Worm (Caenorhabditis elegans): ENCODE measurements around the gene rpap-3.

Gene rpap-3

ce11 chrIV:7783801-7784411 is 5.1 kb upstream of the rpap-3 start, which contains the start of gene tag-321:
tag-321 (minus strand) TSS chrIV:7783851.
- TF ChIP-seq fos-1 (tag; optimal IDR thresholded peaks at IDR 0.05) (peak; percentile 26), nhr-77 (tag; optimal IDR thresholded peaks at IDR 0.05) (no peak), F13H6.1 (tag; optimal IDR thresholded peaks at IDR 0.05) (no peak), ceh-16 (tag; optimal IDR thresholded peaks at IDR 0.05) (no peak), ceh-82 (tag; optimal IDR thresholded peaks at IDR 0.05) (no peak), lin-11 (tag; optimal IDR thresholded peaks at IDR 0.05) (no peak), mab-5 (tag; optimal IDR thresholded peaks at IDR 0.05) (no peak), sma-9 (GFP tag; optimal IDR thresholded peaks at IDR 0.05) (peak; percentile 18), sma-9 (tag; optimal IDR thresholded peaks at IDR 0.05) (no peak), dmd-4 (tag; optimal IDR thresholded peaks at IDR 0.05) (no peak), lin-13 (GFP tag; optimal IDR thresholded peaks at IDR 0.05) (no peak)

- peak; percentile 17 for TF ChIP-seq fos-1 (tag; optimal IDR thresholded peaks at IDR 0.05)
- no peak for TF ChIP-seq nhr-25 (tag; optimal IDR thresholded peaks at IDR 0.05)
Observed at ce11 chrIV:7782292-7782691, 3.5 kb upstream of the rpap-3 start, which contains the start of gene sec-10. sec-10 (minus strand) TSS chrIV:7782499.

- TF ChIP-seq elt-3 (tag; optimal IDR thresholded peaks at IDR 0.05) (no peak), ama-1 (optimal IDR thresholded peaks at IDR 0.05) (no peak), dmd-4 (tag; optimal IDR thresholded peaks at IDR 0.05) (no peak), ztf-1 (GFP tag; conservative IDR thresholded peaks at IDR 0.05) (no peak), F13H6.1 (tag; optimal IDR thresholded peaks at IDR 0.05) (no peak), elt-1 (tag; optimal IDR thresholded peaks at IDR 0.05) (no peak), ceh-16 (tag; optimal IDR thresholded peaks at IDR 0.05) (no peak), skn-1 (tag; optimal IDR thresholded peaks at IDR 0.05) (no peak), nhr-237 (tag; optimal IDR thresholded peaks at IDR 0.05) (no peak), zag-1 (tag; optimal IDR thresholded peaks at IDR 0.05) (no peak), lin-13 (GFP tag; optimal IDR thresholded peaks at IDR 0.05) (no peak), C34F6.9 (tag; optimal IDR thresholded peaks at IDR 0.05) (no peak), mab-5 (tag; optimal IDR thresholded peaks at IDR 0.05) (no peak), mdl-1 (tag; optimal IDR thresholded peaks at IDR 0.05) (no peak), fos-1 (tag; optimal IDR thresholded peaks at IDR 0.05) (no peak), lin-11 (tag; optimal IDR thresholded peaks at IDR 0.05) (no peak), R02D3.7 (tag; optimal IDR thresholded peaks at IDR 0.05) (no peak), lsy-2 (tag; optimal IDR thresholded peaks at IDR 0.05) (no peak)
Observed at ce11 chrIV:7775725-7776124, 3.0 kb downstream of the rpap-3 start, which contains the start of gene swd-2.1. swd-2.1 (plus strand) TSS chrIV:7776025.

ce11 chrIV:7774206-7774605 is 4.6 kb downstream of the rpap-3 start, which contains the start of the genes hcf-1 and swd-2.2:
hcf-1 (minus strand) TSS chrIV:7774275.
swd-2.2 (plus strand) TSS chrIV:7774411.
- TF ChIP-seq unc-55 (GFP tag; optimal IDR thresholded peaks at IDR 0.05), result peak; percentile 67
- TF ChIP-seq C34F6.9 (tag; optimal IDR thresholded peaks at IDR 0.05), result peak; percentile 73
- TF ChIP-seq R02D3.7 (tag; optimal IDR thresholded peaks at IDR 0.05), result no peak
- no peak for TF ChIP-seq ZK546.5 (tag; optimal IDR thresholded peaks at IDR 0.05)
- TF ChIP-seq nhr-129 (tag; optimal IDR thresholded peaks at IDR 0.05), result peak; percentile 4
- TF ChIP-seq lsy-2 (tag; optimal IDR thresholded peaks at IDR 0.05), result peak in 1 of 2 experiments; percentile 63
- peak; percentile 17 for TF ChIP-seq crh-2 (tag; optimal IDR thresholded peaks at IDR 0.05)
- TF ChIP-seq blmp-1 (tag; optimal IDR thresholded peaks at IDR 0.05; ENCODE audit: insufficient read depth), result no peak

ce11 chrIV:7770162-7770561 is 8.6 kb downstream of the rpap-3 start, which contains the start of gene rdl-1:
rdl-1 (minus strand) TSS chrIV:7770262.
- TF ChIP-seq Y55F3AM.14 (GFP tag; optimal IDR thresholded peaks at IDR 0.05), result no peak
- TF ChIP-seq nhr-11 (tag; optimal IDR thresholded peaks at IDR 0.05), result no peak
- no peak for TF ChIP-seq sma-9 (GFP tag; optimal IDR thresholded peaks at IDR 0.05)
- no peak for TF ChIP-seq sma-9 (tag; optimal IDR thresholded peaks at IDR 0.05)
- TF ChIP-seq F13H6.1 (tag; optimal IDR thresholded peaks at IDR 0.05), result no peak
- no peak for TF ChIP-seq ceh-82 (tag; optimal IDR thresholded peaks at IDR 0.05)
- TF ChIP-seq crh-2 (tag; optimal IDR thresholded peaks at IDR 0.05), result no peak
- no peak for TF ChIP-seq alr-1 (tag; optimal IDR thresholded peaks at IDR 0.05)
- TF ChIP-seq dmd-4 (tag; optimal IDR thresholded peaks at IDR 0.05), result no peak
- no peak for TF ChIP-seq unc-39 (tag; optimal IDR thresholded peaks at IDR 0.05)
- no peak for TF ChIP-seq aly-2 (tag; optimal IDR thresholded peaks at IDR 0.05)
- no peak for TF ChIP-seq C34F6.9 (tag; optimal IDR thresholded peaks at IDR 0.05)
